Worm (Caenorhabditis elegans): ENCODE results near the gene T20B12.5.
A peak's percentile ranks its signal among the peaks of the same experiment; 100 is the strongest.

Gene T20B12.5

DNA sequence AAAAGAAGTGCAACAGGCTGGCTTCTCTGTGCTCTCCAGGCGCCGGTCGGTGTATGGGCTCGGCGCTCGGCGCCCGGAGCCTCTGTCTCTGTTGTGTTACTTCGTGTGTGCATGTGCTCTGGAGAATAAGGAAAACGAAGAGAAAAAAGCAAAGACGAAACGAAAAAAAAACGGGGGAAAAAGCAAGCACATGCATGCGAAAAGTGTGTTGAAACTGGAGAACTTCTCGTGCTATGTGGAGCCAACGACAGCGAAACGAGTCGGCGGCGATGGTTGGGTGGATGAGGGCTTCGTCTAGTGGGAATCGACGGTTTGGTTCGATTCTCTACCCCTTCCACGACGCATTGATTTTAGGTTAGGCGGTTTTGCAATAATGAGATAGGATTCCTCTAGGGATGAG, 20.4 kb upstream of the T20B12.5 start (continued):
- TF ChIP-seq ama-1 (optimal IDR thresholded peaks at IDR 0.05) (no peak), dpl-1 (GFP tag; optimal IDR thresholded peaks at IDR 0.05) (peak; percentile 14), ceh-82 (tag; optimal IDR thresholded peaks at IDR 0.05) (no peak), sdz-12 (GFP tag; optimal IDR thresholded peaks at IDR 0.05) (no peak), ZK337.2 (GFP tag; IDR thresholded peaks at IDR 0.05) (no peak), jun-1 (tag; optimal IDR thresholded peaks at IDR 0.05) (no peak), rbr-2 (tag; optimal IDR thresholded peaks at IDR 0.05) (peak; percentile 65), D1046.2 (GFP tag; IDR thresholded peaks at IDR 0.05) (no peak), daf-12 (tag; optimal IDR thresholded peaks at IDR 0.05) (no peak), dve-1 (tag; optimal IDR thresholded peaks at IDR 0.05; ENCODE audit: insufficient read depth) (peak; percentile 65), nhr-111 (GFP tag; optimal IDR thresholded peaks at IDR 0.05) (no peak), egl-27 (tag; optimal IDR thresholded peaks at IDR 0.05) (no peak), mxl-3 (GFP tag; optimal IDR thresholded peaks at IDR 0.05) (peak; percentile 59), daf-8 (GFP tag; IDR thresholded peaks at IDR 0.05) (no peak), mxl-2 (GFP tag; conservative IDR thresholded peaks at IDR 0.05) (0 out of 2 replicates have a peak, but pooled peaks have one; percentile 66), ctbp-1 (GFP tag; IDR thresholded peaks at IDR 0.05) (peak; percentile 64; the same call in 1 of the 2 replicates), dmd-6 (GFP tag; IDR thresholded peaks at IDR 0.05) (peak; percentile 62), lin-29 (GFP tag; IDR thresholded peaks at IDR 0.05) (no peak), madf-5 (GFP tag; IDR thresholded peaks at IDR 0.05) (0 out of 4 replicates have a peak, but pooled peaks of 1 of the 2 experiments have one; percentile 41), unc-130 (GFP tag; optimal IDR thresholded peaks at IDR 0.05) (no peak)

DNA sequence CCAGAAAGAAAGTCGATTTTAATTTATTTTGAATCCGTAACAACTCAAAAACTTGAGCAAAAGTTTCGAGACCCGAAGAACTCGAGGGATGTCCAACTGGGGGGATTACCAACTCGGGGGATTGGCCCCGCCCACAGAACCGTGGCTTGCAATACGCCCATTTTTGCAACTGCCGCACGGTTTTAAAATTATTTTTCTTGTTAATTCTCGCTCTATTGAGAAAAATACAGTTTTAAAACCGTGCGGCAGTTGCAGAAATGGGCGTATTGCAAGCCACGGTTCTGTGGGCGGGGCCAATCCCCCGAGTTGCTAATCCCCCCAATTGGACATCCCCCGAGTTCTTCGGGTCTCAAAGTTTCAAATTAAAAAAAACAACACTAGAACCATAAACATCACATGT, 19.6 kb upstream of the T20B12.5 start:
- TF ChIP-seq mes-2 (tag; optimal IDR thresholded peaks at IDR 0.05; ENCODE audit: poor library complexity, severe bottlenecking) = peak; percentile 4
- TF ChIP-seq lin-38 (GFP tag; IDR thresholded peaks at IDR 0.05) = peak; percentile 56
- TF ChIP-seq Y48G9A.11 (GFP tag; IDR thresholded peaks at IDR 0.05) = 0 out of 2 replicates have a peak, but pooled peaks have one; percentile 15
- 0 out of 2 replicates have a peak, but pooled peaks have one; percentile 21 for TF ChIP-seq lim-7 (GFP tag; IDR thresholded peaks at IDR 0.05)

DNA sequence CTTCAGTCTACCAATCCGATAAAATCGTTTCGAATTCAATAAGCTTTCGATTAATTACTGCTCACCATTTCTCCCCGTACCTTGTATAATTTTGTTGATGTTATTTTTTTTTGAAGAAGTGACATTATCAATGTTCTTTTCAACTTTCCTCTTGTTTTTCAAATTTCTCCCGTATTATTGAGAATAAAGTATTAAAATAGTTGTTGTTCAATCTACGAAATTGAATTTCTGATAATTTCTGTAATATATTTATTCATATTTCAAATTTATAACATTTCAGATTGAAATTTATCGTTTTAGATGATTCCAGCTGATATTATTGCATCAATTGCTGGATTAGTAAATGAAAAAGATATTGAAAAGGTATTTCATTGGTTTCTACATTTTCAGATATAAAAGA, 19.0 kb upstream of the T20B12.5 start, which contains the start of gene trd-1:
Gene trd-1 (plus strand): TSS at position 301 of the 400 bp plus-strand sequence.
- TF ChIP-seq ceh-32 (tag; optimal IDR thresholded peaks at IDR 0.05; ENCODE audit: poor library complexity) (no peak), lim-7 (GFP tag; IDR thresholded peaks at IDR 0.05) (no peak), R02D3.7 (tag; optimal IDR thresholded peaks at IDR 0.05) (no peak), zip-2 (tag; optimal IDR thresholded peaks at IDR 0.05) (no peak), spr-3 (GFP tag; optimal IDR thresholded peaks at IDR 0.05) (no peak), pha-4 (GFP tag; IDR thresholded peaks at IDR 0.05) (no peak), pha-4 (tag; optimal IDR thresholded peaks at IDR 0.05) (no peak)

DNA sequence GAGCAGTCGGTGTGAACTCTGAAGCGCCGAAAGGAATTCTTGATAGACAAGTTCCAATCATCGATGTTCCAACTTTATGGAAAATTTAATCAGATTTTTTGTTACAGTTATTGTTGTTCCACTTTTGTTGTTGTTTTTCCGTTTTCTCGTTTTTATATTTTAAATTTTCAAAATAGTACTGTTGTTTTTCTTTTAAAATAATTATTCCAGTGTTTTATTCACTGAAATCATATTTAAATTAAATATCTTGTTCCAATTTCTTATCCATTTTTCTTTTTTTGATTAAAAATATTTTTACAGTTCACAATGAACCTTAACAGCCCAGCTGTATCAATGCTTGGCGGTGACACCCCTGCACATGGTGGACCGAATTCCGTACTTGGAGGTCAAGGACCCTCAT, 16.8 kb upstream of the T20B12.5 start, which contains the start of gene tbp-1:
Gene tbp-1 (plus strand): TSS at position 301 of the 400 bp plus-strand sequence.
- TF ChIP-seq T20F7.1 (GFP tag; optimal IDR thresholded peaks at IDR 0.05) (no peak), duxl-1 (tag; optimal IDR thresholded peaks at IDR 0.05; ENCODE audit: poor library complexity) (no peak), F37D6.2 (tag; optimal IDR thresholded peaks at IDR 0.05) (no peak), mxl-2 (GFP tag; conservative IDR thresholded peaks at IDR 0.05) (no peak), Y5F2A.4 (GFP tag; optimal IDR thresholded peaks at IDR 0.05) (no peak), lin-38 (GFP tag; IDR thresholded peaks at IDR 0.05) (peak; percentile 24; the same call in 1 of the 2 replicates)
